Worm (Caenorhabditis elegans): ENCODE data around the gene fbxa-45.
"Not testable (repeated sequence)": the region's sequence is repeated elsewhere in the genome, so short reads cannot be mapped to it uniquely, and the experiment has no call there.

fbxa-45 gene

DNA sequence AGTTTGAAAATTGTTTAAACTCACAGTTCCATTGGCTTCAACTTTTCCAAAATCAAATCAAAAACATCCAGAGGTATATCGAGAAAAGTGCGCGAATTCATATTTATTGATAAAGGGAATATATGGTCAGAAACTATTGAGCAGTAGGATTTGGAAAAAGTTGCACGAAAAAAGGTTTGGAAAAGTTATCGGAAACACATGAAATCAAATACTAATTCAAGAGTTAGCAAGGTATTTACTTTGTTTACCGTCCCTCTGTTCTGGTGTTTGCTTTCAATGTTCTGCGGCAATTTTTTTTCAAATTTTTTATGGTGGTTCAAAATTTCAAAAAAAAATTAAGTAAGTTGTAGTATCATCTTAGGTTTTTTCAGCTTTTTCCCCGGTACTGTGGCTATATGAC lies at the start of gene fbxa-45:
fbxa-45 (minus strand) TSS at position 101 of the 400 bp plus-strand sequence.
- no peak for TF ChIP-seq ceh-82 (tag; optimal IDR thresholded peaks at IDR 0.05)
- TF ChIP-seq snu-23 (GFP tag; optimal IDR thresholded peaks at IDR 0.05), result no peak
- no peak for TF ChIP-seq mdl-1 (tag; optimal IDR thresholded peaks at IDR 0.05)
- TF ChIP-seq unc-30 (tag; optimal IDR thresholded peaks at IDR 0.05), result no peak
- no peak for TF ChIP-seq hpl-2 (GFP tag; optimal IDR thresholded peaks at IDR 0.05)
- no peak for TF ChIP-seq lin-13 (GFP tag; optimal IDR thresholded peaks at IDR 0.05)
- TF ChIP-seq snpc-4 (tag; optimal IDR thresholded peaks at IDR 0.05), result no peak
- TF ChIP-seq irx-1 (tag; optimal IDR thresholded peaks at IDR 0.05), result no peak
- no peak for TF ChIP-seq nhr-20 (tag; optimal IDR thresholded peaks at IDR 0.05)
- TF ChIP-seq fkh-10 (GFP tag; optimal IDR thresholded peaks at IDR 0.05), result no peak
- no peak for TF ChIP-seq lin-15B (tag; optimal IDR thresholded peaks at IDR 0.05)
- TF ChIP-seq ama-1 (optimal IDR thresholded peaks at IDR 0.05), result no peak
- TF ChIP-seq unc-98 (GFP tag; IDR thresholded peaks at IDR 0.05), result no peak
- no peak for TF ChIP-seq rnt-1 (tag; optimal IDR thresholded peaks at IDR 0.05)
- TF ChIP-seq fkh-8 (tag; optimal IDR thresholded peaks at IDR 0.05), result no peak
- TF ChIP-seq zip-4 (GFP tag; optimal IDR thresholded peaks at IDR 0.05), result no peak
- TF ChIP-seq zag-1 (tag; optimal IDR thresholded peaks at IDR 0.05), result no peak
- no peak for TF ChIP-seq fkh-4 (tag; optimal IDR thresholded peaks at IDR 0.05; ENCODE audit: borderline replicate concordance)

DNA sequence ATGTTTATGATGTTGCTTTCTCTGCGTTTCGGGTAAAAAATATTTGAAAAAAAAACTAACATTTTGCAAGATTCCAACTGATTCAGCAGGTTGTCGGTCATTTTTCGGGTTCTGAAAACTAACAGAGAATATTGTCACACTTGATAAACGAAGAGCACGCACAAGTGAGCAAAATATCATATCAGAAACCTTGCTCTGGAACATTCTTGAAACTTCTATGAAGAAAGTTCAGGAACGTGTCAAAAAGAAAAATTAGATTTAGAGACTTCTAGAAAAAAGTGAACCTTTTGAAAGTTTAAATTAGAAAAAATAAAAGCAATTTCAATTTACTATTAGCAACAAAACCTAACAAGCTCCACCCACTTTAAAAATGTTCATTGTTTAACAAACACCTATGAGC lies 48.8 kb upstream of the fbxa-45 start, which contains the start of gene fbxa-112:
fbxa-112 (minus strand) TSS at position 101 of the 400 bp plus-strand sequence.
- TF ChIP-seq C34B4.2, sox-4, pax-3 (tag; optimal IDR thresholded peaks at IDR 0.05): not testable (repeated sequence)

ce11 chrV:16938731-16939130 lies 39.5 kb upstream of the fbxa-45 start, which contains the start of gene fbxa-148:
Gene fbxa-148, plus strand, starts transcription at chrV:16939031.
- TF ChIP-seq zip-4 (GFP tag; optimal IDR thresholded peaks at IDR 0.05); hlh-4 (tag; optimal IDR thresholded peaks at IDR 0.05); ces-1 (GFP tag; optimal IDR thresholded peaks at IDR 0.05): not testable (repeated sequence)

DNA sequence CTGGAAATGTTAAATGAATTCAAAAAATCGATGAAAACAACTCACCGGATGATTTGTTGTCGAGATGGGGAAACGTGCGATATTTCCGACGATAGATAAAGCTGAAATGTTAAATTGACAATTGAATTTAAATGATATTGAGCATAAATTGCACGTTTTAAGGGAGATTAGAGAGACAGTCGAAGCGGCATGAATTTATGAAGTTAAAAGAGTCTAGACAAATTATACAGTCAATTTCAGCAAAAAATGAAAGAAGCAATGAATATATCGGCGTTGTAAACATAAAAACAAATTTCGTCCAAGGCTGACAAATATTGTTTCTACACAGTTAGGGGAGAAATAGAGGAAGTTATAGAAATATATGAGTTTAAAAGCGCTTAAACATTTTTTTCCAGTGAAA lies 28.1 kb upstream of the fbxa-45 start, which contains the start of gene Y102A5C.36:
Y102A5C.36 (minus strand) TSS at position 101 of the 400 bp plus-strand sequence.
- TF ChIP-seq nhr-84 (tag; optimal IDR thresholded peaks at IDR 0.05) (no peak), nhr-19 (GFP tag; conservative IDR thresholded peaks at IDR 0.05) (no peak), zip-4 (GFP tag; optimal IDR thresholded peaks at IDR 0.05) (no peak), ceh-88 (GFP tag; IDR thresholded peaks at IDR 0.05) (no peak), unc-62 (GFP tag; optimal IDR thresholded peaks at IDR 0.05) (no peak), lsy-2 (tag; optimal IDR thresholded peaks at IDR 0.05) (no peak), ceh-82 (tag; optimal IDR thresholded peaks at IDR 0.05) (no peak), swsn-7 (tag; optimal IDR thresholded peaks at IDR 0.05) (no peak)

DNA sequence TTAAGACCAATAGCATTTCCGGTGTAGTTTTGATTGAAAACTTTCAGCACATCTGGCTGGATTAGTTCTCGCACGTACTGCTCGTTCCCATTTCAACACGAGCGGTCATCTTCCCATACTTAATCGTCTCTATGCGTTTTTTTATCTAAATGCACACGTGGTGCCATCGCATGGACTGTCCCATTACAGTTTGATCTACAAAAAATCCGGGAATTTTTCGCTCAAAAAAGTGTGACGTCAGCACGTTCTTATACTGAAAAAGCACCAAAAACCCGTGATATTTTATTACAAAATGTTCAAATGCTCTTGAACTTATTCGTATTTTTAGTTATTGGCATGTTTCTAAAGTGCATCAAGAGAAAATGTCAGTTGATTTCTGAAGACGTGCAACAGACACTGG lies 22.7 kb upstream of the fbxa-45 start, which contains the start of gene Y102A5C.4:
Y102A5C.4 (plus strand) TSS at position 301 of the 400 bp plus-strand sequence.
- TF ChIP-seq lin-39 (tag; optimal IDR thresholded peaks at IDR 0.05) (no peak), pqm-1 (tag; optimal IDR thresholded peaks at IDR 0.05) (no peak), nhr-47 (tag; optimal IDR thresholded peaks at IDR 0.05) (no peak), isw-1 (GFP tag; IDR thresholded peaks at IDR 0.05) (no peak), aha-1 (tag; optimal IDR thresholded peaks at IDR 0.05) (no peak), mab-9 (GFP tag; IDR thresholded peaks at IDR 0.05) (no peak), egl-13 (tag; optimal IDR thresholded peaks at IDR 0.05) (no peak), ama-1 (optimal IDR thresholded peaks at IDR 0.05) (no peak), ceh-63 (GFP tag; optimal IDR thresholded peaks at IDR 0.05) (no peak), zag-1 (tag; optimal IDR thresholded peaks at IDR 0.05) (no peak), nhr-28 (tag; optimal IDR thresholded peaks at IDR 0.05) (no peak), nhr-85 (tag) (no peak)
